Fruit fly (Drosophila melanogaster) whole organism, embryonic: ENCODE data around the gene CG12171.

Experiments used
- CG7839 ChIP-seq: fragments of 200-800 bp; sonication (Bioruptor generic); optimal IDR thresholded peaks from 3 replicates; lab custom pipeline; 2018; ENCODE audit warnings: missing biosample characterization, mild to moderate bottlenecking, missing genetic modification characterization, moderate library complexity
- CG9932 ChIP-seq: fragments of 200-800 bp; sonication (Bioruptor generic); IDR thresholded peaks from 2 replicates; pipeline ENCODE4 v1.3.6; 2022; ENCODE audit warnings: missing biosample characterization, missing genetic modification characterization
- CTCF ChIP-seq: fragments of 200-800 bp; sonication (Bioruptor generic); optimal IDR thresholded peaks from 2 replicates; lab custom pipeline; 2017; ENCODE audit warnings: missing biosample characterization, mild to moderate bottlenecking, missing genetic modification characterization, moderate library complexity
- NC2β ChIP-seq: fragments of 200-800 bp; sonication (Bioruptor generic); optimal IDR thresholded peaks from 2 replicates; lab custom pipeline; 2016; ENCODE audit warnings: missing biosample characterization, missing genetic modification characterization
- fru ChIP-seq: fragments of >200 bp; optimal IDR thresholded peaks from 2 replicates; lab custom pipeline; 2017
- gt ChIP-seq: fragments of 200-800 bp; sonication (Bioruptor generic); IDR thresholded peaks from 2 replicates; pipeline ENCODE4 v1.3.6; 2022; ENCODE audit warnings: missing biosample characterization, missing genetic modification characterization
- mld ChIP-seq: fragments of 200-800 bp; sonication (Bioruptor generic); IDR thresholded peaks from 3 replicates; pipeline ENCODE4 v1.3.6; 2022; ENCODE audit warnings: missing biosample characterization, missing genetic modification characterization; ENCODE audit not compliant: partially characterized antibody
- zen ChIP-seq: fragments of 200-800 bp; sonication (Bioruptor generic); optimal IDR thresholded peaks from 3 replicates; lab custom pipeline; 2018; ENCODE audit warnings: missing biosample characterization, mild to moderate bottlenecking, missing genetic modification characterization, moderate library complexity

- TF ChIP-seq fru (lab: Kevin White, UChicago), result no peak
- TF ChIP-seq gt, result no peak
- TF ChIP-seq mld, result no peak
- TF ChIP-seq CTCF (GFP tag; lab: Kevin White, UChicago), result no peak
- no peak for TF ChIP-seq CG7839 (tag; lab: Kevin White, UChicago)
- no peak for TF ChIP-seq NC2β (GFP tag; lab: Kevin White, UChicago)
- no peak for TF ChIP-seq zen (tag; lab: Kevin White, UChicago)
- TF ChIP-seq CG9932 (GFP tag; lab: Robert Waterston, UW), result no peak
Measured at dm6 chr3R:5592009-5592572, 41.3 kb upstream of the CG12171 start.
